Worm (Caenorhabditis elegans) whole organism, L1 larva: Measurements from ENCODE around the gene B0457.6.

Experiments used
- hlh-4 ChIP-seq: sonication (generic microtip); optimal IDR thresholded peaks from 2 replicates; lab custom pipeline; 2016; ENCODE audit warnings: mild to moderate bottlenecking, missing genetic modification characterization, missing compliant biosample characterization
- lin-14 ChIP-seq: fragments of 200-800 bp; sonication (Bioruptor generic); optimal IDR thresholded peaks from 2 replicates; lab custom pipeline; 2018; ENCODE audit warnings: mild to moderate bottlenecking, missing genetic modification characterization, moderate library complexity, missing compliant biosample characterization
- lir-3 ChIP-seq: sonication (generic microtip); optimal IDR thresholded peaks from 2 replicates; lab custom pipeline; 2016; ENCODE audit warnings: mild to moderate bottlenecking, missing genetic modification characterization, moderate library complexity, missing compliant biosample characterization; ENCODE audit not compliant: poor library complexity
- nhr-76 ChIP-seq: sonication (generic microtip); optimal IDR thresholded peaks from 2 replicates; lab custom pipeline; 2017; ENCODE audit warnings: missing biosample characterization, missing genetic modification characterization
- pqm-1 ChIP-seq: sonication (generic microtip); optimal IDR thresholded peaks from 3 replicates; lab custom pipeline; 2017; ENCODE audit warnings: missing biosample characterization, missing genetic modification characterization
- sptf-1 ChIP-seq: fragments of 150-350 bp; optimal IDR thresholded peaks from 2 replicates; lab custom pipeline; 2014; ENCODE audit warnings: missing biosample characterization, missing genetic modification characterization
- xbp-1 ChIP-seq: sonication (generic microtip); optimal IDR thresholded peaks from 2 replicates; lab custom pipeline; 2016; ENCODE audit warnings: missing genetic modification characterization, missing compliant biosample characterization
- zip-4 ChIP-seq: fragments of 200-800 bp; sonication (Bioruptor generic); optimal IDR thresholded peaks from 2 replicates; lab custom pipeline; 2018; ENCODE audit warnings: mild to moderate bottlenecking, missing genetic modification characterization, moderate library complexity, missing compliant biosample characterization
- ztf-11 ChIP-seq, 2 experiments: sonication (generic microtip); optimal IDR thresholded peaks; 2 replicates each; lab custom pipeline; 2016 to 2017; ENCODE audit warnings: missing genetic modification characterization in 2 of 2, missing biosample characterization in 1 of 2, missing compliant biosample characterization in 1 of 2

- TF ChIP-seq lir-3 (tag; lab: Kevin White, UChicago): no peak
- no peak for TF ChIP-seq xbp-1 (tag; lab: Kevin White, UChicago)
- TF ChIP-seq ztf-11 (tag; optimal IDR thresholded peaks at IDR 0.05; lab: Kevin White, UChicago): no peak
- TF ChIP-seq sptf-1 (tag; lab: Kevin White, UChicago): no peak
- TF ChIP-seq pqm-1: no peak
- TF ChIP-seq lin-14 (GFP tag; lab: Kevin White, UChicago): no peak
- no peak for TF ChIP-seq nhr-76 (tag; lab: Kevin White, UChicago)
- no peak for TF ChIP-seq hlh-4 (tag; lab: Kevin White, UChicago)
- no peak for TF ChIP-seq zip-4 (GFP tag; lab: Kevin White, UChicago)
These were observed 18.4 kb upstream of the B0457.6 start for ce11 chrII:8903871-8904270.
